Worm (Caenorhabditis elegans): Measurements from ENCODE around the gene fbxc-30.
A peak's percentile ranks its signal among the peaks of the same experiment; 100 is the strongest.

fbxc-30 gene

ce11 chrII:913222-913722 is 4.2 kb upstream of the fbxc-30 start, which contains the start of gene fbxc-33:
TSS of gene fbxc-33 (plus strand) at chrII:913672.
- no peak for TF ChIP-seq F52B5.7 (tag; optimal IDR thresholded peaks at IDR 0.05)
- TF ChIP-seq mcd-1 (GFP tag; IDR thresholded peaks at IDR 0.05): peak; percentile 75
- no peak for TF ChIP-seq T26A5.8 (tag; optimal IDR thresholded peaks at IDR 0.05)

DNA sequence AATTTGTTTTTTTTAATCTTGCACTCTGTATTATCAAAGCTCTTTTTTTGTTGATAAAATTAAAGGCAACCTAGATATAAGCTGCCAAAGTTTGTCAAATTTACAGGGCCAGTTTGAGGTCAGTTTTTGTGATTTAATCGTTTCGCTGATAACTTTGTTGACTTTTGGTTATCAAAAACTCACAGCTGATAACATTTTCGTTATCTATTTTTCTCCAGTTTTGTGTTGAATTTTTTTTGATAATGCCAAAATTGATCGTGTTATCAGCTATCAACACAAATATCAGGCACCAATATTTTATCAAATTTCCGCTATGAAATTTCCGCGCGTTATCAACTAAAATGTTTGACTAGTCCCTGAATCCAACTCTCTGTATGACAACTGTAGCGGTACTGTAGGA is 2.2 kb upstream of the fbxc-30 start:
- TF ChIP-seq ztf-22 (GFP tag; optimal IDR thresholded peaks at IDR 0.05): peak; percentile 67
- peak; percentile 63 for TF ChIP-seq dox-1 (GFP tag; IDR thresholded peaks at IDR 0.05)
- no peak for TF ChIP-seq hmg-1.2 (GFP tag; IDR thresholded peaks at IDR 0.05)
- no peak for TF ChIP-seq F23B12.7 (tag; optimal IDR thresholded peaks at IDR 0.05; ENCODE audit: insufficient read depth)
- no peak for TF ChIP-seq lsl-1 (GFP tag; optimal IDR thresholded peaks at IDR 0.05)
- peak; percentile 35; the same call in 1 of the 2 replicates for TF ChIP-seq mcd-1 (GFP tag; IDR thresholded peaks at IDR 0.05)
- peak; percentile 95 for TF ChIP-seq nhr-80 (tag; optimal IDR thresholded peaks at IDR 0.05)
- TF ChIP-seq pha-4 (tag; optimal IDR thresholded peaks at IDR 0.05): peak; percentile 89
- peak; percentile 48 for TF ChIP-seq atf-7 (tag; optimal IDR thresholded peaks at IDR 0.05)
- TF ChIP-seq lin-40 (tag; optimal IDR thresholded peaks at IDR 0.05): no peak
- peak; percentile 94 for TF ChIP-seq ets-4 (GFP tag; optimal IDR thresholded peaks at IDR 0.05)

DNA sequence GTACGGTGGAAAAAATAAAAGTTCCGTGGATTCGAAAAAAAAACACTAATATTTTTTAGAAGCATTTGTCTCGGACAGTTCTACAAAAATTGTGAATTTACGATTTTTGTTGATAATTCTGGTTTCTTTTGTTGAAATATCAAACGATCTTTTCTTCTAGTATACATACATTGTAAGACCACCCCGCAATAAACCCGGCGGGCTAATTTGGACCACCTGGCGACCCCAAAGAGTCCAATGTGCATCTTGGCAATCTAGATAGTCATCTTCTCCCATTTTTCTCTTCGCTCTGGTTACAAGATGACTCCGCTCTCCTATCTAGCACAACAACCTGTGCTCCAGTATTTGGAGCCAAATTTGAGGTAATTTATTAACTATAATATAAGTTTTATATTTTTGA is 1.6 kb upstream of the fbxc-30 start, which contains the start of gene fbxc-29:
fbxc-29 (plus strand) TSS at position 301 of the 400 bp plus-strand sequence.
- TF ChIP-seq B0019.2 (GFP tag; conservative IDR thresholded peaks at IDR 0.05) (no peak), F57A8.1 (GFP tag; optimal IDR thresholded peaks at IDR 0.05) (no peak), repo-1 (tag; optimal IDR thresholded peaks at IDR 0.05) (no peak), F10E7.11 (tag; optimal IDR thresholded peaks at IDR 0.05) (no peak), gei-17 (GFP tag; optimal IDR thresholded peaks at IDR 0.05) (no peak), hmg-20 (GFP tag; IDR thresholded peaks at IDR 0.05) (no peak), zim-3 (tag; optimal IDR thresholded peaks at IDR 0.05) (no peak), let-607 (tag; optimal IDR thresholded peaks at IDR 0.05) (no peak), attf-6 (GFP tag; IDR thresholded peaks at IDR 0.05) (no peak), ztf-26 (tag; optimal IDR thresholded peaks at IDR 0.05) (no peak), ama-1 (optimal IDR thresholded peaks at IDR 0.05) (no peak), ama-1 (GFP tag; optimal IDR thresholded peaks at IDR 0.05) (no peak), ztf-28 (GFP tag; IDR thresholded peaks at IDR 0.05) (no peak), C17E4.6 (GFP tag; IDR thresholded peaks at IDR 0.05) (no peak), snpc-4 (GFP tag; optimal IDR thresholded peaks at IDR 0.05) (no peak), snpc-4 (tag; optimal IDR thresholded peaks at IDR 0.05) (no peak), lin-26 (GFP tag; IDR thresholded peaks at IDR 0.05) (no peak), ztf-6 (GFP tag; IDR thresholded peaks at IDR 0.05) (no peak), efl-1 (GFP tag; optimal IDR thresholded peaks at IDR 0.05) (no peak), ceh-100 (GFP tag; IDR thresholded peaks at IDR 0.05) (no peak), him-1 (tag; optimal IDR thresholded peaks at IDR 0.05) (no peak), F23B12.7 (tag; optimal IDR thresholded peaks at IDR 0.05; ENCODE audit: insufficient read depth) (no peak)

DNA sequence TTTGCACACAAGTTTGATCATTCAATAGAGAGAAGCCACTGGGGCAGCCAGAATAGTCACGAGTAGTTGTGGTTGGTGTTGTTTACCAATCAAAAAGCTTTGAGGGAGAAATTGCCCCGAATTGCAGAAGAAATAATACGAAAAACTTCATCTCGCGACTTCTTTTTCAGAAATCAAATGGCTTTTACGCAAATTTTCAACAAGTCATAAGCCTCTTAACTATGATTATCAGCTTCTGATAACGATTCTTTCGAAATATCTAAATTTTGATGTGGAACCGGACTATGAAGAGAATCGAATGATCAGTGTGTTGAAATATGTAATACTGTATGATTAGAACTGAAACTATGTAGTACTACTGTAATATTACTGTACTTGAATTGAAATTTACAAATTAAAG is 2.9 kb downstream of the fbxc-30 start:
- TF ChIP-seq gei-17 (GFP tag; optimal IDR thresholded peaks at IDR 0.05): no peak
- no peak for TF ChIP-seq ama-1 (optimal IDR thresholded peaks at IDR 0.05)
- no peak for TF ChIP-seq ama-1 (GFP tag; optimal IDR thresholded peaks at IDR 0.05)
- TF ChIP-seq xnd-1 (tag; optimal IDR thresholded peaks at IDR 0.05): no peak
- TF ChIP-seq snpc-3.4 (tag; optimal IDR thresholded peaks at IDR 0.05): no peak
- TF ChIP-seq B0336.3 (GFP tag; IDR thresholded peaks at IDR 0.05): no peak
- TF ChIP-seq athp-1 (tag; optimal IDR thresholded peaks at IDR 0.05): no peak
- no peak for TF ChIP-seq nfyb-1 (GFP tag; IDR thresholded peaks at IDR 0.05)
- TF ChIP-seq mxl-1 (tag; optimal IDR thresholded peaks at IDR 0.05): no peak
- no peak for TF ChIP-seq unc-130 (GFP tag; optimal IDR thresholded peaks at IDR 0.05)
- TF ChIP-seq ekl-4 (GFP tag; IDR thresholded peaks at IDR 0.05): no peak
- TF ChIP-seq ztf-6 (GFP tag; IDR thresholded peaks at IDR 0.05): no peak
- TF ChIP-seq F57C9.4 (tag; optimal IDR thresholded peaks at IDR 0.05): no peak
- TF ChIP-seq pha-4 (tag; optimal IDR thresholded peaks at IDR 0.05): no peak
- no peak for TF ChIP-seq ceh-100 (GFP tag; IDR thresholded peaks at IDR 0.05)
- no peak for TF ChIP-seq efl-1 (GFP tag; optimal IDR thresholded peaks at IDR 0.05)
- no peak for TF ChIP-seq lsl-1 (GFP tag; optimal IDR thresholded peaks at IDR 0.05)
- TF ChIP-seq F23B12.7 (tag; optimal IDR thresholded peaks at IDR 0.05; ENCODE audit: insufficient read depth): no peak
- TF ChIP-seq madf-6 (GFP tag; IDR thresholded peaks at IDR 0.05): no peak
